Worm (Caenorhabditis elegans) whole organism, L1 larva: Measurements from ENCODE around the gene dml-1.

ENCODE experiments used
- C16A3.4 ChIP-seq: fragments of 150-350 bp; optimal IDR thresholded peaks from 2 replicates; lab custom pipeline; 2014; ENCODE audit warnings: missing biosample characterization, missing genetic modification characterization
- F16B12.6 ChIP-seq: fragments of 150-350 bp; optimal IDR thresholded peaks from 2 replicates; lab custom pipeline; 2014; ENCODE audit warnings: missing biosample characterization, missing genetic modification characterization
- Y116A8C.19 ChIP-seq: sonication (generic microtip); optimal IDR thresholded peaks from 2 replicates; lab custom pipeline; 2016; ENCODE audit warnings: missing compliant biosample characterization, missing genetic modification characterization, borderline replicate concordance
- aha-1 ChIP-seq: fragments of 150-350 bp; optimal IDR thresholded peaks from 2 replicates; lab custom pipeline; 2014; ENCODE audit warnings: missing biosample characterization, missing genetic modification characterization
- alr-1 ChIP-seq: fragments of 200-800 bp; sonication (Bioruptor generic); optimal IDR thresholded peaks from 2 replicates; lab custom pipeline; 2018; ENCODE audit warnings: borderline replicate concordance, mild to moderate bottlenecking, missing genetic modification characterization, missing compliant biosample characterization
- aly-2 ChIP-seq: fragments of 150-350 bp; optimal IDR thresholded peaks from 2 replicates; lab custom pipeline; 2014; ENCODE audit warnings: missing biosample characterization, missing genetic modification characterization
- ama-1 ChIP-seq: fragments of 150-350 bp; optimal IDR thresholded peaks from 2 replicates; lab custom pipeline; 2014
- ceh-63 ChIP-seq: fragments of 200-800 bp; sonication (Bioruptor generic); optimal IDR thresholded peaks from 2 replicates; lab custom pipeline; 2018; ENCODE audit warnings: mild to moderate bottlenecking, missing genetic modification characterization, missing compliant biosample characterization
- ceh-8 ChIP-seq: fragments of 200-800 bp; sonication (Bioruptor generic); optimal IDR thresholded peaks from 2 replicates; lab custom pipeline; 2018; ENCODE audit warnings: mild to moderate bottlenecking, missing genetic modification characterization, moderate library complexity, missing compliant biosample characterization
- ceh-82 ChIP-seq, 3 experiments: fragments of 150-350 bp in 1 of 3; sonication (generic microtip) in 2 of 3; optimal IDR thresholded peaks; 2 replicates each; lab custom pipeline; 2014 to 2017; ENCODE audit warnings: missing biosample characterization in 3 of 3, missing genetic modification characterization in 3 of 3
- ceh-88 ChIP-seq: fragments of 200-800 bp; sonication (Bioruptor generic); IDR thresholded peaks from 2 replicates; pipeline ENCODE4 v1.3.6; 2022; ENCODE audit warnings: missing genetic modification characterization, missing compliant biosample characterization
- ces-1 ChIP-seq: fragments of 150-350 bp; optimal IDR thresholded peaks from 2 replicates; lab custom pipeline; 2014; ENCODE audit warnings: missing biosample characterization, missing genetic modification reagents, missing genetic modification characterization
- dpl-1 ChIP-seq, 3 experiments: fragments of 150-350 bp in 2 of 3; sonication (generic microtip) in 1 of 3; optimal IDR thresholded peaks; 2 replicates each; lab custom pipeline; 2014 to 2017; ENCODE audit warnings: missing biosample characterization in 3 of 3, missing genetic modification characterization in 3 of 3, missing genetic modification reagents in 3 of 3
- efl-1 ChIP-seq, 4 experiments: fragments of 150-350 bp; optimal IDR thresholded peaks in 3 of 4; peaks in 1 of 4; 1 replicate in 1 of 4; 2 replicates in 3 of 4; lab custom pipeline; 2014; ENCODE audit warnings: missing biosample characterization in 2 of 4, missing genetic modification characterization in 2 of 4, missing genetic modification reagents in 2 of 4
- efl-3 ChIP-seq: fragments of 200-800 bp; sonication (Bioruptor generic); optimal IDR thresholded peaks from 2 replicates; lab custom pipeline; 2018; ENCODE audit warnings: mild to moderate bottlenecking, missing genetic modification characterization, missing compliant biosample characterization
- egl-27 ChIP-seq, 2 experiments: fragments of 150-350 bp in 1 of 2; sonication (generic microtip); optimal IDR thresholded peaks; 3 replicates each; lab custom pipeline; 2017 to 2018; ENCODE audit warnings: missing biosample characterization in 2 of 2, missing genetic modification characterization in 2 of 2, missing genetic modification reagents in 2 of 2
- elt-2 ChIP-seq: sonication (generic microtip); optimal IDR thresholded peaks from 2 replicates; lab custom pipeline; 2016; ENCODE audit warnings: missing genetic modification characterization, mild to moderate bottlenecking, inconsistent platforms, missing compliant biosample characterization, missing genetic modification reagents
- fkh-4 ChIP-seq: sonication (generic microtip); optimal IDR thresholded peaks from 2 replicates; lab custom pipeline; 2016; ENCODE audit warnings: missing compliant biosample characterization, missing genetic modification characterization, borderline replicate concordance
- grh-1 ChIP-seq: fragments of 200-800 bp; sonication (Bioruptor generic); IDR thresholded peaks from 2 replicates; pipeline ENCODE4 v1.3.6; 2022; ENCODE audit warnings: missing genetic modification reagents, missing genetic modification characterization, missing compliant biosample characterization
- isw-1 ChIP-seq: fragments of 200-800 bp; sonication (Bioruptor generic); IDR thresholded peaks from 2 replicates; pipeline ENCODE4 v1.3.6; 2022; ENCODE audit warnings: missing genetic modification characterization, missing compliant biosample characterization
- lin-14 ChIP-seq: fragments of 200-800 bp; sonication (Bioruptor generic); optimal IDR thresholded peaks from 2 replicates; lab custom pipeline; 2018; ENCODE audit warnings: mild to moderate bottlenecking, missing genetic modification characterization, moderate library complexity, missing compliant biosample characterization
- lin-39 ChIP-seq: fragments of 150-350 bp; optimal IDR thresholded peaks from 2 replicates; lab custom pipeline; 2014; ENCODE audit warnings: missing biosample characterization, missing genetic modification reagents, missing genetic modification characterization
- lir-3 ChIP-seq: sonication (generic microtip); optimal IDR thresholded peaks from 2 replicates; lab custom pipeline; 2016; ENCODE audit warnings: mild to moderate bottlenecking, missing genetic modification characterization, moderate library complexity, missing compliant biosample characterization; ENCODE audit not compliant: poor library complexity
- mep-1 ChIP-seq: fragments of 150-350 bp; optimal IDR thresholded peaks from 2 replicates; lab custom pipeline; 2014; ENCODE audit warnings: missing biosample characterization, missing genetic modification characterization
- nhr-12 ChIP-seq: sonication (generic microtip); optimal IDR thresholded peaks from 2 replicates; lab custom pipeline; 2017; ENCODE audit warnings: missing biosample characterization, missing genetic modification characterization
- nhr-19 ChIP-seq: fragments of 200-800 bp; sonication (Bioruptor generic); conservative IDR thresholded peaks from 2 replicates; pipeline ENCODE4 v1.3.6; 2022; ENCODE audit warnings: missing genetic modification characterization, missing compliant biosample characterization
- nhr-20 ChIP-seq: sonication (generic microtip); optimal IDR thresholded peaks from 2 replicates; lab custom pipeline; 2016; ENCODE audit warnings: mild to moderate bottlenecking, missing genetic modification characterization, missing compliant biosample characterization
- nhr-237 ChIP-seq: fragments of 150-350 bp; optimal IDR thresholded peaks from 2 replicates; lab custom pipeline; 2014; ENCODE audit warnings: missing biosample characterization, missing genetic modification characterization
- nhr-28 ChIP-seq: fragments of 150-350 bp; optimal IDR thresholded peaks from 2 replicates; lab custom pipeline; 2014; ENCODE audit warnings: missing biosample characterization, missing genetic modification characterization
- nhr-47 ChIP-seq: sonication (generic microtip); optimal IDR thresholded peaks from 2 replicates; lab custom pipeline; 2016; ENCODE audit warnings: mild to moderate bottlenecking, missing genetic modification characterization, moderate library complexity, missing compliant biosample characterization
- nhr-71 ChIP-seq: sonication (generic microtip); optimal IDR thresholded peaks from 2 replicates; lab custom pipeline; 2016; ENCODE audit warnings: mild to moderate bottlenecking, missing genetic modification characterization, moderate library complexity, missing compliant biosample characterization
- nhr-76 ChIP-seq: sonication (generic microtip); optimal IDR thresholded peaks from 2 replicates; lab custom pipeline; 2017; ENCODE audit warnings: missing biosample characterization, missing genetic modification characterization
- nhr-77 ChIP-seq: fragments of 150-350 bp; optimal IDR thresholded peaks from 2 replicates; lab custom pipeline; 2014; ENCODE audit warnings: missing biosample characterization, missing genetic modification characterization
- nhr-84 ChIP-seq: sonication (generic microtip); optimal IDR thresholded peaks from 2 replicates; lab custom pipeline; 2017; ENCODE audit warnings: missing biosample characterization, missing genetic modification characterization
- nhr-85 ChIP-seq: sonication (generic microtip); peaks from one replicate; lab custom pipeline; 2016; ENCODE audit warnings: missing genetic modification characterization, inconsistent platforms, missing compliant biosample characterization
- pqm-1 ChIP-seq: sonication (generic microtip); optimal IDR thresholded peaks from 3 replicates; lab custom pipeline; 2017; ENCODE audit warnings: missing biosample characterization, missing genetic modification characterization
- rnt-1 ChIP-seq: sonication (generic microtip); optimal IDR thresholded peaks from 2 replicates; lab custom pipeline; 2016; ENCODE audit warnings: mild to moderate bottlenecking, missing genetic modification characterization, moderate library complexity, missing compliant biosample characterization
- snpc-4 ChIP-seq: fragments of 150-350 bp; optimal IDR thresholded peaks from 2 replicates; lab custom pipeline; 2014; ENCODE audit warnings: missing biosample characterization, missing genetic modification characterization
- snu-23 ChIP-seq: sonication (generic microtip); optimal IDR thresholded peaks from 2 replicates; lab custom pipeline; 2016; ENCODE audit warnings: missing genetic modification characterization, missing compliant biosample characterization
- tbx-2 ChIP-seq: sonication (generic microtip); optimal IDR thresholded peaks from 2 replicates; lab custom pipeline; 2016; ENCODE audit warnings: missing genetic modification characterization, missing compliant biosample characterization
- tlp-1 ChIP-seq: fragments of 150-350 bp; optimal IDR thresholded peaks from 2 replicates; lab custom pipeline; 2014; ENCODE audit warnings: missing biosample characterization, missing genetic modification characterization
- unc-62 ChIP-seq: fragments of 150-350 bp; optimal IDR thresholded peaks from 2 replicates; lab custom pipeline; 2014; ENCODE audit warnings: missing biosample characterization, missing genetic modification reagents, missing genetic modification characterization
- unc-86 ChIP-seq: sonication (generic microtip); optimal IDR thresholded peaks from 2 replicates; lab custom pipeline; 2016; ENCODE audit warnings: missing genetic modification characterization, missing compliant biosample characterization
- vab-15 ChIP-seq: sonication (generic microtip); optimal IDR thresholded peaks from 2 replicates; lab custom pipeline; 2017; ENCODE audit warnings: missing genotype, mild to moderate bottlenecking, missing genetic modification characterization, missing compliant biosample characterization
- ztf-11 ChIP-seq, 2 experiments: sonication (generic microtip); optimal IDR thresholded peaks; 2 replicates each; lab custom pipeline; 2016 to 2017; ENCODE audit warnings: missing genetic modification characterization in 2 of 2, missing biosample characterization in 1 of 2, missing compliant biosample characterization in 1 of 2
- ztf-4 ChIP-seq: fragments of 150-350 bp; optimal IDR thresholded peaks from 2 replicates; lab custom pipeline; 2014; ENCODE audit warnings: missing biosample characterization, missing genetic modification characterization

The dml-1 gene

DNA sequence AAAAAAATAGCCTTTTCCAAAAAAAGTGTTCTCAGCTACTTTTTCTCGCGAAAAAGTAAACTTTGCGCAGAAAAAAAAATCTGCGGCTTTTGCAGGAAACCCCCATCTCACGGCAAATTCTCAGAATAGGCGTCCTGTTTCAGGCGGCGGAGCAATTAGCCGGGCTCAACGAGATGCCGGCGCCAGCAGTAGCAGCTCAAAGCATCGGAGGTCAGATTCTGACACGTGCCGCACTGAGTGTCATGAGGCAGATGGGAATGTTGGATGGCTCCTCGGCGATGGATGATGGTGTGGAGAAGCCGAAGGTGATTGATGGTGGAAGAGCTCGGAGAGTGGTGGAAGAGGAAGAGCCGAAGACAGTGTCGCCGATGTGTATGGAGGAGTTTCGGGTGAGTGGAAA is 490 bp downstream of the dml-1 start:
- TF ChIP-seq ztf-4 (tag; lab: Kevin White, UChicago) (no peak), ceh-8 (no peak), unc-86 (tag; lab: Kevin White, UChicago) (peak; percentile 10), fkh-4 (tag; lab: Kevin White, UChicago) (no peak), nhr-19 (GFP tag; lab: Robert Waterston, UW) (no peak), egl-27 (tag; optimal IDR thresholded peaks at IDR 0.05; lab: Kevin White, UChicago) (no peak), rnt-1 (tag; lab: Kevin White, UChicago) (no peak), dpl-1 (GFP tag; optimal IDR thresholded peaks at IDR 0.05; lab: Kevin White, UChicago) (no peak)

DNA sequence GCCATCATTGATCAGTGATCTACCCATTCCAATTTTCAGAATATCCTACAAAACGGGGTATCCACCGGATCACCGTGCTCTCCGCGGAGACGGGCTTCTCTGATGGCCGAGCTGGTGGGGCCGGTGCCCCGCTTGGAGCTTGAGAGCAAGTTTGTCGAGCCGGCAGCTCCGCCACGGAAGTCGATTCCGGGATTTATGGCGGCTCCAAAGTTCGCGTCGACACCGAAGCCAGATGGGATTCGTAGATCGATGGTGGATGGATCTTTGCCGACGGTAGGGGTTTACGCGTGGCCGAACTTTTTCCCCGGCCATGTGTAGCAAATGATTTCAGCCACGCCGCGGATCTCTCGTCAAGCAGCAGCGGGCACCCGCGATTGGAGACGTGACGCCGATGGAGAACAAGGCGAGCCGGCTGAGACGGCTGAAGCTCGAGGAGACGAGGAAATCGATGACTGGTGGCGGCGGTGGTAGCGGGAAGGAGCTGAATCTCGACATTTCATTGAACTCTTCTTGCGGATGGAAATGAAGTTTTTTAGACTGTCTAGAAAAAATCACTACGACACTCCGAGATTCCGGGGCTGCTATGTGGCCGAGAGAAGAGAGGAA is 1.8 kb downstream of the dml-1 start:
- TF ChIP-seq pqm-1 (tag; lab: Kevin White, UChicago) = no peak
- TF ChIP-seq efl-1 (optimal IDR thresholded peaks at IDR 0.05; lab: Kevin White, UChicago) = no peak
- TF ChIP-seq efl-1 (GFP tag; optimal IDR thresholded peaks at IDR 0.05 in 1 of 2; lab: Kevin White, UChicago) = peak in 1 of 2 experiments; percentile 43

DNA sequence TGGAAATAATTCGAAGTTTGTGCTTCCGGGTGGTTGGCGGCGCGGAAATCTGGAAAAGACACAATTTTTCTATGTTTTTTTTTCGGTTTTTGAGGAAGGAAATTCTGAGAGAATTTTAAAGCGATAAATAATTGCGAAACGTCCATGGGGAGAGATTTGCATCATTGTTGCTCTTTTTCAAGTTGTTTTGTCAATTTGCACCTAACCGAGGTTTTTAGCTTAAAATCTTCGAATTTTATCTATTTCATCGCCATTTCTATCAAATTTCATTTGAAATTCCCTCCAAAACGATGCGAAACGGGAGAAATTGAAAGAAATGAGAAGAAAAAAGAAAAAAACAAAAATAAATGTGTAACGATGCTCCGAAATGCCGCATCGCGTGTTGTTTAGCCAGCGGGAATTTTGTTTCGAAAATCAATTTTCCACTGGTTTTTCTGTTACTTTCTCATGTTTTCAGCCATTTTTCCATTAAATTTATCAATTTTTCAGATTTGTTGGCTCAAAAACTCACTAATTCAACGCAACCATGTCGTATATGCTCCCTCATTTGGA is 3.7 kb downstream of the dml-1 start, which contains the start of the genes nprt-1 and dib-1:
Gene nprt-1 (minus strand): TSS at position 51 of the 552 bp plus-strand sequence.
Gene dib-1 (plus strand): TSS at position 482 of the 552 bp plus-strand sequence.
- TF ChIP-seq elt-2 (tag; lab: Kevin White, UChicago) (no peak), ztf-11 (tag; optimal IDR thresholded peaks at IDR 0.05; lab: Kevin White, UChicago) (no peak), F16B12.6 (tag; lab: Kevin White, UChicago) (peak; percentile 42), ama-1 (lab: Kevin White, UChicago) (no peak), alr-1 (tag; lab: Kevin White, UChicago) (no peak), grh-1 (GFP tag; lab: Robert Waterston, UW) (no peak), snu-23 (GFP tag; lab: Kevin White, UChicago) (peak; percentile 78), tlp-1 (no peak), Y116A8C.19 (tag; lab: Kevin White, UChicago) (no peak), efl-3 (GFP tag; lab: Kevin White, UChicago) (no peak), nhr-85 (tag; lab: Kevin White, UChicago) (peak; percentile 63), efl-1 (optimal IDR thresholded peaks at IDR 0.05; lab: Kevin White, UChicago) (peak; percentile 65 to 94), efl-1 (GFP tag; optimal IDR thresholded peaks at IDR 0.05 in 1 of 2; lab: Kevin White, UChicago) (peak; percentile 92 to 99), nhr-76 (tag; lab: Kevin White, UChicago) (no peak), aha-1 (tag; lab: Kevin White, UChicago) (no peak), C16A3.4 (peak; percentile 4), ceh-82 (tag; optimal IDR thresholded peaks at IDR 0.05; lab: Kevin White, UChicago) (peak; percentile 34 to 49 (median 43)), unc-62 (GFP tag; lab: Kevin White, UChicago) (no peak), nhr-47 (peak; percentile 68), nhr-237 (peak; percentile 27), nhr-28 (tag; lab: Kevin White, UChicago) (no peak), lin-39 (tag; lab: Kevin White, UChicago) (no peak), aly-2 (no peak), rnt-1 (tag; lab: Kevin White, UChicago) (peak; percentile 48), nhr-84 (no peak), ceh-88 (no peak), mep-1 (tag; lab: Kevin White, UChicago) (peak; percentile 60), tbx-2 (peak; percentile 57), nhr-77 (tag; lab: Kevin White, UChicago) (no peak), ztf-4 (tag; lab: Kevin White, UChicago) (no peak), lir-3 (tag; lab: Kevin White, UChicago) (no peak), pqm-1 (tag; lab: Kevin White, UChicago) (no peak), nhr-71 (tag; lab: Kevin White, UChicago) (peak; percentile 76), vab-15 (tag; lab: Kevin White, UChicago) (no peak), nhr-12 (tag; lab: Kevin White, UChicago) (no peak), nhr-19 (GFP tag; lab: Robert Waterston, UW) (peak; percentile 54), lin-14 (GFP tag; lab: Kevin White, UChicago) (peak; percentile 56), ces-1 (GFP tag; lab: Kevin White, UChicago) (no peak), snpc-4 (tag; lab: Kevin White, UChicago) (peak; percentile 25), ceh-63 (GFP tag; lab: Kevin White, UChicago) (no peak), nhr-20 (tag; lab: Kevin White, UChicago) (peak; percentile 45), isw-1 (GFP tag; lab: Robert Waterston, UW) (peak; percentile 52)
